Fruit fly (Drosophila melanogaster): Measurements from ENCODE around the gene Pgk.

- TF ChIP-seq CTCF (optimal IDR thresholded peaks at IDR 0.05) (no peak), CG8478 (optimal IDR thresholded peaks at IDR 0.05) (no peak)
Measured at dm6 chr2L:2752460-2753411, at the start of gene Pgk.
